Fruit fly (Drosophila melanogaster): ENCODE results near the gene CG17568.

CG17568 gene

dm6 chr2L:19225984-19226914 lies 44.7 kb upstream of the CG17568 start (continued):
- TF ChIP-seq CkIIα-i1 (GFP tag; IDR thresholded peaks at IDR 0.05) (no peak), dimm (GFP tag; IDR thresholded peaks at IDR 0.05) (0 out of 2 replicates have a peak, but pooled peaks have one; percentile 22), btn (GFP tag; optimal IDR thresholded peaks at IDR 0.05) (peak; percentile 73), disco-r (GFP tag; optimal IDR thresholded peaks at IDR 0.05) (peak; percentile 50), onecut (GFP tag; IDR thresholded peaks at IDR 0.05) (peak; percentile 70), bowl (GFP tag; IDR thresholded peaks at IDR 0.05) (no peak), CG17385 (GFP tag; optimal IDR thresholded peaks at IDR 0.05) (peak; percentile 58), dm (GFP tag; optimal IDR thresholded peaks at IDR 0.05) (peak; percentile 44), cg (GFP tag; optimal IDR thresholded peaks at IDR 0.05) (no peak), Nf-YC (tag; optimal IDR thresholded peaks at IDR 0.05) (no peak), Taf1 (GFP tag; IDR thresholded peaks at IDR 0.05) (no peak), CG10321 (GFP tag; IDR thresholded peaks at IDR 0.05) (no peak), vfl (GFP tag; optimal IDR thresholded peaks at IDR 0.05) (peak; percentile 32), CG9817 (tag; optimal IDR thresholded peaks at IDR 0.05) (no peak), CG10209 (GFP tag; optimal IDR thresholded peaks at IDR 0.05) (peak; percentile 77), mld (GFP tag; IDR thresholded peaks at IDR 0.05; ENCODE audit: partially characterized antibody) (no peak), BEAF-32 (GFP tag; optimal IDR thresholded peaks at IDR 0.05) (no peak), CG14860 (GFP tag; IDR thresholded peaks at IDR 0.05; ENCODE audit: partially characterized antibody) (no peak), CG14014 (GFP tag; IDR thresholded peaks at IDR 0.05) (no peak), lilli (GFP tag; optimal IDR thresholded peaks at IDR 0.05) (peak; percentile 71), D (optimal IDR thresholded peaks at IDR 0.05) (no peak), D (GFP tag; optimal IDR thresholded peaks at IDR 0.05) (peak; percentile 87), hth (optimal IDR thresholded peaks at IDR 0.05) (no peak), abd-A (tag; optimal IDR thresholded peaks at IDR 0.05) (no peak), CG12155 (GFP tag; optimal IDR thresholded peaks at IDR 0.05) (peak; percentile 64), CG17612 (GFP tag; IDR thresholded peaks at IDR 0.05) (peak; percentile 8; the same call in 1 of the 2 replicates), CG2712 (tag; optimal IDR thresholded peaks at IDR 0.05) (peak; percentile 91), CG8089 (GFP tag; optimal IDR thresholded peaks at IDR 0.05) (peak; percentile 71), CG15601 (tag; optimal IDR thresholded peaks at IDR 0.05) (peak; percentile 81), CG13624 (GFP tag; optimal IDR thresholded peaks at IDR 0.05) (peak; percentile 49), Nf-YB (GFP tag; optimal IDR thresholded peaks at IDR 0.05) (peak; percentile 28), phol (tag; optimal IDR thresholded peaks at IDR 0.05) (peak; percentile 84), CG13123 (GFP tag; optimal IDR thresholded peaks at IDR 0.05) (peak; percentile 67), H2.0 (GFP tag; IDR thresholded peaks at IDR 0.05) (peak; percentile 70), ranshi (GFP tag; IDR thresholded peaks at IDR 0.05) (peak; percentile 55; the same call in 1 of the 2 replicates), Aef1 (GFP tag; IDR thresholded peaks at IDR 0.05) (no peak; the same call in 2 of the 3 replicates), lab (GFP tag; optimal IDR thresholded peaks at IDR 0.05) (peak; percentile 32), gt (GFP tag; IDR thresholded peaks at IDR 0.05) (peak; percentile 33; the same call in 1 of the 2 replicates), twi (tag; optimal IDR thresholded peaks at IDR 0.05) (peak; percentile 67), CG6272 (GFP tag; IDR thresholded peaks at IDR 0.05) (peak; percentile 50), trh (GFP tag; optimal IDR thresholded peaks at IDR 0.05) (peak; percentile 59), D19B (GFP tag; optimal IDR thresholded peaks at IDR 0.05) (peak; percentile 80), CHES-1-like (GFP tag; optimal IDR thresholded peaks at IDR 0.05) (peak; percentile 25), lov (optimal IDR thresholded peaks at IDR 0.05) (no peak), lov (GFP tag; IDR thresholded peaks at IDR 0.05) (peak; percentile 72; the same call in 2 of the 3 replicates), CG2678 (tag; optimal IDR thresholded peaks at IDR 0.05) (peak; percentile 66), Lpt (GFP tag; optimal IDR thresholded peaks at IDR 0.05) (no peak), Doc2 (GFP tag; IDR thresholded peaks at IDR 0.05) (no peak), fd102C (GFP tag; optimal IDR thresholded peaks at IDR 0.05) (peak; percentile 51), zfh1 (GFP tag; IDR thresholded peaks at IDR 0.05) (peak; percentile 89)
